Worm (Caenorhabditis elegans) whole organism, L4 larva: ENCODE results near the gene glna-1.

Experiments
- D1046.2 ChIP-seq: fragments of 200-800 bp; sonication (Bioruptor generic); IDR thresholded peaks from 2 replicates; pipeline ENCODE4 v1.3.6; 2022; ENCODE audit warnings: missing genetic modification characterization, missing compliant biosample characterization
- F10B5.3 ChIP-seq: sonication (generic microtip); optimal IDR thresholded peaks from 2 replicates; lab custom pipeline; 2016; ENCODE audit warnings: mild to moderate bottlenecking, missing genetic modification characterization, missing compliant biosample characterization
- F26F4.8 ChIP-seq: fragments of 200-800 bp; sonication (Bioruptor generic); conservative IDR thresholded peaks from 2 replicates; pipeline ENCODE4 v1.3.6; 2022; ENCODE audit warnings: missing genetic modification characterization, missing compliant biosample characterization
- T26A8.4 ChIP-seq: fragments of 200-800 bp; sonication (Bioruptor generic); IDR thresholded peaks from 2 replicates; pipeline ENCODE4 v1.3.6; 2022; ENCODE audit warnings: missing genetic modification characterization, missing compliant biosample characterization
- ZK337.2 ChIP-seq: fragments of 200-800 bp; sonication (Bioruptor generic); IDR thresholded peaks from 2 replicates; pipeline ENCODE4 v1.3.6; 2022; ENCODE audit warnings: missing genetic modification reagents, missing genetic modification characterization, missing compliant biosample characterization
- aha-1 ChIP-seq: fragments of 150-350 bp; peaks from one replicate; lab custom pipeline; 2014; ENCODE audit warnings: missing biosample characterization, missing genetic modification characterization
- ama-1 ChIP-seq: fragments of 150-350 bp; optimal IDR thresholded peaks from 2 replicates; lab custom pipeline; 2014; ENCODE audit warnings: inconsistent platforms, mixed read lengths
- ceh-32 ChIP-seq: sonication (generic microtip); optimal IDR thresholded peaks from 2 replicates; lab custom pipeline; 2016; ENCODE audit warnings: mild to moderate bottlenecking, missing genetic modification characterization, missing compliant biosample characterization; ENCODE audit not compliant: poor library complexity
- ces-1 ChIP-seq: fragments of 150-350 bp; sonication (generic microtip); optimal IDR thresholded peaks from 4 replicates; lab custom pipeline; 2014; ENCODE audit warnings: missing biosample characterization, missing genetic modification reagents, missing genetic modification characterization
- daf-16 ChIP-seq, 3 experiments: sonication (generic microtip); optimal IDR thresholded peaks; 2 replicates each; lab custom pipeline; 2016 to 2017; ENCODE audit warnings: missing genetic modification characterization in 3 of 3, missing genetic modification reagents in 3 of 3, mild to moderate bottlenecking in 2 of 3, missing compliant biosample characterization in 2 of 3, missing biosample characterization in 1 of 3, moderate library complexity in 1 of 3
- daf-19 ChIP-seq: fragments of 200-800 bp; sonication (Bioruptor generic); conservative IDR thresholded peaks from 2 replicates; pipeline ENCODE4 v1.3.6; 2022; ENCODE audit warnings: missing genetic modification characterization, missing compliant biosample characterization
- dmd-9 ChIP-seq: fragments of 200-800 bp; sonication (Bioruptor generic); IDR thresholded peaks from 2 replicates; pipeline ENCODE4 v1.3.6; 2022; ENCODE audit warnings: missing genetic modification reagents, missing genetic modification characterization, missing compliant biosample characterization
- duxl-1 ChIP-seq: sonication (generic microtip); optimal IDR thresholded peaks from 2 replicates; lab custom pipeline; 2016; ENCODE audit warnings: mild to moderate bottlenecking, missing genetic modification characterization, moderate library complexity, missing compliant biosample characterization; ENCODE audit not compliant: poor library complexity
- hlh-30 ChIP-seq: sonication (generic microtip); optimal IDR thresholded peaks from 2 replicates; lab custom pipeline; 2017; ENCODE audit warnings: antibody characterized with exemption, mild to moderate bottlenecking, missing genetic modification characterization, missing compliant biosample characterization; ENCODE audit not compliant: insufficient read depth
- hmg-1.1 ChIP-seq: fragments of 200-800 bp; sonication (Bioruptor generic); IDR thresholded peaks from 2 replicates; pipeline ENCODE4 v1.3.6; 2022; ENCODE audit warnings: missing genetic modification reagents, missing genetic modification characterization, missing compliant biosample characterization
- jun-1 ChIP-seq: fragments of 150-350 bp; optimal IDR thresholded peaks from 2 replicates; lab custom pipeline; 2014; ENCODE audit warnings: missing biosample characterization, missing genetic modification reagents, missing genetic modification characterization
- lim-7 ChIP-seq: fragments of 200-800 bp; sonication (Bioruptor generic); IDR thresholded peaks from 2 replicates; pipeline ENCODE4 v1.3.6; 2022; ENCODE audit warnings: missing genetic modification characterization, missing compliant biosample characterization
- lin-1 ChIP-seq: fragments of 200-800 bp; sonication (Bioruptor generic); IDR thresholded peaks from 2 replicates; pipeline ENCODE4 v1.3.6; 2022; ENCODE audit warnings: missing genetic modification reagents, missing genetic modification characterization, missing compliant biosample characterization
- lin-15B ChIP-seq: fragments of 150-350 bp; sonication (generic microtip); optimal IDR thresholded peaks from 3 replicates; lab custom pipeline; 2014; ENCODE audit warnings: missing biosample characterization, missing genetic modification characterization
- mdl-1 ChIP-seq, 2 experiments: fragments of 150-350 bp in 1 of 2; sonication (generic microtip) in 1 of 2; optimal IDR thresholded peaks; 2 replicates each; lab custom pipeline; 2014 to 2017; ENCODE audit warnings: missing biosample characterization in 2 of 2, missing genetic modification characterization in 2 of 2
- mdt-29 ChIP-seq: fragments of 200-800 bp; sonication (Bioruptor generic); IDR thresholded peaks from 2 replicates; pipeline ENCODE4 v1.3.6; 2022; ENCODE audit warnings: missing genetic modification reagents, missing genetic modification characterization, missing compliant biosample characterization
- mes-2 ChIP-seq: sonication (generic microtip); optimal IDR thresholded peaks from 2 replicates; lab custom pipeline; 2016; ENCODE audit warnings: missing genotype, mild to moderate bottlenecking, missing genetic modification characterization, missing compliant biosample characterization; ENCODE audit not compliant: poor library complexity, severe bottlenecking
- nhr-10 ChIP-seq: fragments of 150-350 bp; optimal IDR thresholded peaks from 2 replicates; lab custom pipeline; 2014; ENCODE audit warnings: missing biosample characterization, missing genetic modification characterization
- nhr-11 ChIP-seq: fragments of 150-350 bp; optimal IDR thresholded peaks from 2 replicates; lab custom pipeline; 2014; ENCODE audit warnings: missing biosample characterization, missing genetic modification characterization
- nhr-25 ChIP-seq: sonication (generic microtip); optimal IDR thresholded peaks from 2 replicates; lab custom pipeline; 2017; ENCODE audit warnings: missing genetic modification characterization, mild to moderate bottlenecking, missing compliant biosample characterization, antibody characterized with exemption, moderate library complexity, borderline replicate concordance; ENCODE audit not compliant: insufficient read depth
- nhr-42 ChIP-seq: fragments of 200-800 bp; sonication (Bioruptor generic); IDR thresholded peaks from 2 replicates; pipeline ENCODE4 v1.3.6; 2022; ENCODE audit warnings: missing genetic modification characterization, missing compliant biosample characterization
- nhr-76 ChIP-seq: fragments of 150-350 bp; optimal IDR thresholded peaks from 2 replicates; lab custom pipeline; 2014; ENCODE audit warnings: missing biosample characterization, missing genetic modification characterization
- nhr-77 ChIP-seq: fragments of 150-350 bp; optimal IDR thresholded peaks from 2 replicates; lab custom pipeline; 2014; ENCODE audit warnings: missing biosample characterization, missing genetic modification characterization
- rbr-2 ChIP-seq: sonication (generic microtip); optimal IDR thresholded peaks from 2 replicates; lab custom pipeline; 2016; ENCODE audit warnings: missing genotype, missing genetic modification characterization, missing compliant biosample characterization
- tag-97 ChIP-seq: fragments of 200-800 bp; sonication (Bioruptor generic); IDR thresholded peaks from 2 replicates; pipeline ENCODE4 v1.3.6; 2022; ENCODE audit warnings: missing genetic modification characterization, missing compliant biosample characterization
- tra-1 ChIP-seq: fragments of 200-800 bp; sonication (Bioruptor generic); IDR thresholded peaks from 2 replicates; pipeline ENCODE4 v1.3.6; 2022; ENCODE audit warnings: missing genetic modification reagents, missing genetic modification characterization, missing compliant biosample characterization
- unc-62 ChIP-seq, 3 experiments: fragments of 150-350 bp in 1 of 3; sonication (generic microtip); optimal IDR thresholded peaks in 2 of 3; peaks in 1 of 3; 1 replicate in 1 of 3; 2 replicates in 2 of 3; lab custom pipeline; 2014 to 2017; ENCODE audit warnings: missing biosample characterization in 3 of 3, missing genetic modification characterization in 3 of 3, missing genetic modification reagents in 3 of 3, missing genotype in 1 of 3
- zfp-2 ChIP-seq: sonication (generic microtip); optimal IDR thresholded peaks from 2 replicates; lab custom pipeline; 2016; ENCODE audit warnings: mild to moderate bottlenecking, missing genetic modification characterization, missing compliant biosample characterization
- zfp-3 ChIP-seq: fragments of 200-800 bp; sonication (Bioruptor generic); conservative IDR thresholded peaks from 2 replicates; pipeline ENCODE4 v1.3.6; 2022; ENCODE audit warnings: missing genetic modification reagents, missing genetic modification characterization, missing compliant biosample characterization
- zip-2 ChIP-seq: fragments of 150-350 bp; optimal IDR thresholded peaks from 2 replicates; lab custom pipeline; 2014; ENCODE audit warnings: missing biosample characterization, missing genetic modification characterization

Gene glna-1

DNA sequence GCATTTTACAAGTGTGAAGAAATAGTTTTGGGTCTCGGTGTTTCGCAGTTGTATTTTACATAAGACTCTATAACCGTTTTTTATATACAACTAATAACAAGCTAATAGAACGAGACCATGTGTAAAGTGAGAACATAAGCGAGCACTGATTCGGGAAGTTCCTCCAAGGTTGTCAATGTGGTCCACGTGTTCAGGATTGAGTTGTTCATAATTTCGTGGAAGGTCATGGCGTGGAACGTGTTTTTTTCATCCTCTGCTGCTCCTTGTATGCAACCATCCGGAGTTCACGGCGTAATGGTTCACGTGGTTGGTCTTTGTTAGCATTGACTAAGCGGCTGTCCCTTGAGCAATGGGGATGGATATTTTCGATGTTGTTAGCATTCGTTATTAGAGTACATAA lies 5.2 kb downstream of the glna-1 start:
- TF ChIP-seq aha-1 (tag; lab: Kevin White, UChicago) (peak; percentile 95), nhr-42 (GFP tag; lab: Robert Waterston, UW) (no peak)

DNA sequence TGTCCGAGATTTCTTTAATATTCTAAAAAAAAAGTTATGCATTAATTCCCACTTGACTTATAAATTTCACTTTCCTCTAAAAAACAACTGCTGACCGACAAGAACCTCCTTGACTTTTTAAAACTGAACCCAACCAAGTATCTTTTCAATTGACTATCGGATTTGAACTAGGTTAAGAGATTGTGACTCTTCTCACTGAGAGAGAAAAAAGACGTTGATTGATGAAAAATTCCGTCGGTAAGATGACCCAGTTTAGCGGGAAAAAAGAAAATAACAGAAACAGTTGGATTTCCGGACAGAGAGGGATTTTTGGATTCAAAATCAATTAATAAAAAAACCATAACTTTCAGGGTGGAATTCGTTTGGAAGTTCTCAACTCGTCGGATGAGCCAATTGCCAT lies 26.8 kb downstream of the glna-1 start:
- TF ChIP-seq unc-62 (GFP tag; optimal IDR thresholded peaks at IDR 0.05 in 1 of 2; lab: Kevin White, UChicago): peak in 1 of 2 experiments; percentile 82
- no peak for TF ChIP-seq unc-62 (tag; optimal IDR thresholded peaks at IDR 0.05; lab: Kevin White, UChicago)
- no peak for TF ChIP-seq lin-1

DNA sequence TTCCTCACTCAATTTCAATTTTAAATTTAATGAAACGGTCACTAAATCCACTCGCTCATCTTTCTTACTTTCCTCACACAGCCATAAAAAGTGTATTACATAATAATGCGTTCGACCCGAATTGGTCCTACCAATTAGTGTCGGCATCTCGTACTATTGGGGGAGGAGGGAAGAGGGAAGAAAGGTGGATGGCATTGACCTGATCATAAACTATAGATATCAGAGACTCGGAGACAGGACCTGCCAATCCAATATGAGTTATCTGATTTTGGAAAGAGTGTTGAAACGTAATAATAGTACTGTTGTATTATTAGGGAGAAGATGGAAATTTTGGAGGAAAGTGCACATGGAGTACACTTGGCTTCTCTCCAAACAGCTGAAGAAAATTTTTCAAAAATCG lies 27.4 kb downstream of the glna-1 start:
- no peak for TF ChIP-seq duxl-1 (tag; lab: Kevin White, UChicago)
- peak; percentile 0 for TF ChIP-seq aha-1 (tag; lab: Kevin White, UChicago)

DNA sequence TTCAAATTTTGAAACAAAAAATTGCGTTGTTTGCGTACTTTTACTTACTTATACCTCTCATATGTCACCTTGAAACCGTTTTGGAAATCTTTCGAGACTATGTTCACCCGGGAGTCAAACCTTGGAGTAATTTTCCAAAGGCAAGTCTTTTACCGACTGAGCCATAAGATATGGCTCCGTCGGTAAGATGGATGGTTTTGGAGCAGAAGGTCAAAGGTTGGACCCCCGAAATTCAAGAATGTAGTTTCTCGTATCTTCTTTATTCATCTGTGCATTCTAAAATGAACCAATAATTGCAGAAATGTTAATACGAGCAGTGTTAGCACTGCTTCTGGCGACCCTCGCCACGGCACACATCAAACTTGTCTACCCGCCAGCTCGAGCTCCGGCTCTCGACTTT lies 28.1 kb downstream of the glna-1 start, which contains the start of gene C09F9.2:
C09F9.2 (plus strand) TSS at position 301 of the 400 bp plus-strand sequence.
- peak; percentile 85 for TF ChIP-seq aha-1 (tag; lab: Kevin White, UChicago)
- no peak for TF ChIP-seq nhr-77 (tag; lab: Kevin White, UChicago)
- no peak for TF ChIP-seq mes-2 (tag; lab: Kevin White, UChicago)
- no peak for TF ChIP-seq daf-16 (GFP tag; optimal IDR thresholded peaks at IDR 0.05; lab: Kevin White, UChicago)
- TF ChIP-seq daf-16 (tag; optimal IDR thresholded peaks at IDR 0.05; lab: Kevin White, UChicago): no peak
- TF ChIP-seq dmd-9 (GFP tag; lab: Robert Waterston, UW): no peak
- TF ChIP-seq, all 104 proteins: peak for 1

DNA sequence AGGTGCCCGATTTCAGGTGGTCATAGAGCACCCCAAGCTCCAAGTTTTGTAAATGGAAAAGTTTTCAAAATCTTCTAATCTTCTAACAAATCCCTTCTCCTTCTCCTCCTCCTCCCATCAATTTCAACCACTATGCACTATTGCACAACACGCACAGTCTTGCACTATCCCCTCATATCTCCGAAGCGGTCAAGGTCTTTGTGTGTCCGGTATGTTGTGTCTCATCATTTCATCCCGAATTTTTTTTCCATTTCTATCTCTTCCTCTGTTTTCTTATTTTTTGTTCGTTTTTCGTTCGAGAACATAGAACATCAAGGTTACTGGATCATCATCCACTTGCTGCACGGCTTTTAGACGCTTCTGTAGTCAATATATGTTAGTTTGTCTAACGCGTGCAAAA lies 29.1 kb downstream of the glna-1 start:
- no peak for TF ChIP-seq zfp-3 (GFP tag; lab: Robert Waterston, UW)
- no peak for TF ChIP-seq T26A8.4 (GFP tag; lab: Robert Waterston, UW)
- no peak for TF ChIP-seq ZK337.2
- TF ChIP-seq nhr-10: no peak
- no peak for TF ChIP-seq nhr-76 (tag; lab: Kevin White, UChicago)
- TF ChIP-seq rbr-2 (tag; lab: Kevin White, UChicago): no peak
- TF ChIP-seq tag-97 (GFP tag; lab: Robert Waterston, UW): no peak
- no peak for TF ChIP-seq daf-19 (GFP tag; lab: Robert Waterston, UW)
- no peak for TF ChIP-seq nhr-25 (tag; lab: Kevin White, UChicago)
- TF ChIP-seq lin-15B: no peak
- TF ChIP-seq nhr-11 (tag; lab: Kevin White, UChicago): no peak
- no peak for TF ChIP-seq mdl-1 (tag; optimal IDR thresholded peaks at IDR 0.05; lab: Kevin White, UChicago)
- TF ChIP-seq ama-1 (lab: Kevin White, UChicago): no peak
- no peak for TF ChIP-seq hlh-30
- no peak for TF ChIP-seq unc-62 (GFP tag; optimal IDR thresholded peaks at IDR 0.05 in 1 of 2; lab: Kevin White, UChicago)
- TF ChIP-seq unc-62 (tag; optimal IDR thresholded peaks at IDR 0.05; lab: Kevin White, UChicago): no peak
- TF ChIP-seq, all 104 proteins: peak for 0

DNA sequence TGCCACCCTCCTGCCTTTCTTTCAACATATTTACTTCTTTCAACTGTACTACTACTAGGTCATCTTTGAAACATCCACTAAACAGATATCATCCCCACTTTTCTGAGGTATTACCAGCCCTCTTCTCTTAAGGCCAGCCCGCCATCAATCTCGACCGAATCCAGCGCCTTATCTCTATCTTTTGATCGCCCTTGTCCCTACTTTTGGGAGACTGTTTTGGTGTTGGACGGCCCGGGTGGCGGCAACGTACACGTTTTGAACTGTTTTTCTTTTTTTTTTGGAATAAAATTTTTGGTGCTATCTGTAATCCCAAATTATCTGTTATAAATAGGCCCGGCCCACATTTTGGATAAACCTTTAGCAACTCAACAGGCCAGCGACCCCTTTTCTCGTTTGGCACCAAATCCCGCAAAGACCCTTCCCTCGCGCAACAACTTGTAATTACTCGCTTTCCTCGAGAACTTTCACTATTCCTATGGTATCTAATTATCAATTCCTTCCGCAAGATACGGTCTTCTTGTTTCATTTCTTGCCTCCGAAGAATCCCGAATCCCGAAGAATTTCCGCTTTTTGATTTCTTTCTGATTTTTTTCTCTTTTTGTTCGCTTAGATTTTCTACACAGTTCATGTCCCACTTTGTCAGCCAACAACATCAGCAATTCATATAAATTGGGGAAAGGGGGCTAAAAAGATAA lies 29.9 kb downstream of the glna-1 start:
- TF ChIP-seq unc-62 (GFP tag; optimal IDR thresholded peaks at IDR 0.05 in 1 of 2; lab: Kevin White, UChicago): peak in 1 of 2 experiments; percentile 22
- TF ChIP-seq unc-62 (tag; optimal IDR thresholded peaks at IDR 0.05; lab: Kevin White, UChicago): no peak
- peak; percentile 18 for TF ChIP-seq aha-1 (tag; lab: Kevin White, UChicago)
- TF ChIP-seq ceh-32 (tag; lab: Kevin White, UChicago): no peak
- TF ChIP-seq zfp-2 (tag; lab: Kevin White, UChicago): no peak
- TF ChIP-seq, all 104 proteins: peak for 2

DNA sequence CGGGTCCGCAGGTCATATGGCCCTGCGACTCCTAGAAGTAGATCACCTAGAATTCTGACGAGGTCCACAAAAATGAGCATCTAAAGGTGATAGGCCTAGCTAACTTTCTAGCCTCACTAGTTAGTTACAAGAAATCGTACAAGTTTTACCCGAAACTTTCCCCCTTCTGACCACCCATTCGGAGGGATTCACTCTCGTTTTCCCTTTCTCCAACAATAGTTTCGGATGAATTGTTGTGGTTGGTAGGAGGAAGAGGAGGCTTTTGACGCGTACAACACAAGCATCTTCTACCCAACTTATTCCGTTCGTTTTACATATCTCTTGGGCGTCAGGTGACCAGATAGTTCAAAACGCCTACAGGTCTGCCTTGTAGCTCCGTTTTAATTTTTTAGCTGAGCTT lies 31.7 kb downstream of the glna-1 start:
- TF ChIP-seq jun-1 (tag; lab: Kevin White, UChicago) (no peak), D1046.2 (no peak), lin-1 (no peak), daf-16 (GFP tag; optimal IDR thresholded peaks at IDR 0.05; lab: Kevin White, UChicago) (no peak), daf-16 (tag; optimal IDR thresholded peaks at IDR 0.05; lab: Kevin White, UChicago) (no peak), zip-2 (tag; lab: Kevin White, UChicago) (no peak), F26F4.8 (GFP tag; lab: Robert Waterston, UW) (no peak), mdt-29 (GFP tag; lab: Robert Waterston, UW) (no peak), tag-97 (GFP tag; lab: Robert Waterston, UW) (no peak), hmg-1.1 (GFP tag; lab: Robert Waterston, UW) (no peak), lim-7 (GFP tag; lab: Robert Waterston, UW) (no peak), tra-1 (GFP tag; lab: Robert Waterston, UW) (no peak), ces-1 (no peak), nhr-11 (tag; lab: Kevin White, UChicago) (no peak), F10B5.3 (tag; lab: Kevin White, UChicago) (no peak), T26A8.4 (GFP tag; lab: Robert Waterston, UW) (no peak), lin-15B (no peak)
